Fruit fly (Drosophila melanogaster) whole organism, prepupa: ENCODE data around the gene CG31230.

Experiments used
- Blimp-1 ChIP-seq: fragments of 200-800 bp; sonication (Bioruptor generic); optimal IDR thresholded peaks from 3 replicates; lab custom pipeline; 2017; ENCODE audit warnings: missing biosample characterization, missing genetic modification characterization, mild to moderate bottlenecking, moderate library complexity, missing genetic modification reagents
- CG10631 ChIP-seq: fragments of 200-800 bp; sonication (Bioruptor generic); optimal IDR thresholded peaks from 2 replicates; lab custom pipeline; 2016; ENCODE audit warnings: missing biosample characterization, missing genetic modification characterization
- CG10669 ChIP-seq: fragments of 200-800 bp; sonication (Bioruptor generic); optimal IDR thresholded peaks from 3 replicates; lab custom pipeline; 2018; ENCODE audit warnings: missing biosample characterization, mild to moderate bottlenecking, missing genetic modification characterization, moderate library complexity
- CG11294 ChIP-seq: fragments of 200-800 bp; sonication (Bioruptor generic); IDR thresholded peaks from 2 replicates; pipeline ENCODE4 v1.3.6; 2022; ENCODE audit warnings: missing biosample characterization, missing genetic modification characterization
- CG11762 ChIP-seq: fragments of 200-800 bp; sonication (Bioruptor generic); optimal IDR thresholded peaks from 3 replicates; lab custom pipeline; 2016; ENCODE audit warnings: missing biosample characterization, missing genetic modification characterization; ENCODE audit not compliant: insufficient read depth
- CG11902 ChIP-seq: fragments of 200-800 bp; sonication (Bioruptor generic); optimal IDR thresholded peaks from 3 replicates; lab custom pipeline; 2016; ENCODE audit warnings: missing biosample characterization, missing genetic modification characterization
- CG15336 ChIP-seq: fragments of 200-800 bp; sonication (Bioruptor generic); IDR thresholded peaks from 2 replicates; pipeline ENCODE4 v1.3.6; 2022; ENCODE audit warnings: missing biosample characterization, missing genetic modification characterization
- CG1621 ChIP-seq: fragments of 200-800 bp; sonication (Bioruptor generic); optimal IDR thresholded peaks from 3 replicates; lab custom pipeline; 2018; ENCODE audit warnings: missing biosample characterization, mild to moderate bottlenecking, missing genetic modification characterization
- CG16779 ChIP-seq: fragments of 200-800 bp; sonication (Bioruptor generic); optimal IDR thresholded peaks from 3 replicates; lab custom pipeline; 2017; ENCODE audit warnings: missing biosample characterization, mild to moderate bottlenecking, missing genetic modification characterization
- CG34406 ChIP-seq: fragments of 200-800 bp; sonication (Bioruptor generic); optimal IDR thresholded peaks from 3 replicates; lab custom pipeline; 2016; ENCODE audit warnings: missing biosample characterization, missing genetic modification characterization
- CG6163 ChIP-seq: fragments of 200-800 bp; sonication (Bioruptor generic); IDR thresholded peaks from 3 replicates; pipeline ENCODE4 v1.3.6; 2022; ENCODE audit warnings: missing biosample characterization, missing genetic modification characterization
- CG6276 ChIP-seq: fragments of 200-800 bp; sonication (Bioruptor generic); optimal IDR thresholded peaks from 2 replicates; lab custom pipeline; 2017; ENCODE audit warnings: missing biosample characterization, mild to moderate bottlenecking, missing genetic modification characterization
- CG6792 ChIP-seq: fragments of 200-800 bp; sonication (Bioruptor generic); optimal IDR thresholded peaks from 3 replicates; lab custom pipeline; 2016; ENCODE audit warnings: missing biosample characterization, missing genetic modification characterization
- CG6808 ChIP-seq: fragments of 200-800 bp; sonication (Bioruptor generic); optimal IDR thresholded peaks from 3 replicates; lab custom pipeline; 2017; ENCODE audit warnings: missing biosample characterization, missing genetic modification characterization, mild to moderate bottlenecking, moderate library complexity, missing genetic modification reagents
- CG8319 ChIP-seq: fragments of 200-800 bp; sonication (Bioruptor generic); optimal IDR thresholded peaks from 3 replicates; lab custom pipeline; 2016; ENCODE audit warnings: missing biosample characterization, missing genetic modification characterization
- CG8632 ChIP-seq: fragments of 200-800 bp; sonication (Bioruptor generic); optimal IDR thresholded peaks from 3 replicates; lab custom pipeline; 2016; ENCODE audit warnings: missing biosample characterization, missing genetic modification characterization
- CG9139 ChIP-seq: fragments of 200-800 bp; sonication (Bioruptor generic); optimal IDR thresholded peaks from 3 replicates; lab custom pipeline; 2017; ENCODE audit warnings: missing biosample characterization, mild to moderate bottlenecking, missing genetic modification characterization
- Eip75B ChIP-seq: fragments of 200-800 bp; sonication (Bioruptor generic); optimal IDR thresholded peaks from 3 replicates; lab custom pipeline; 2016; ENCODE audit warnings: missing biosample characterization, missing genetic modification characterization
- Eip78C ChIP-seq: fragments of 200-800 bp; sonication (Bioruptor generic); peaks from one replicate; lab custom pipeline; 2016; ENCODE audit warnings: missing biosample characterization, missing genetic modification characterization
- Ets96B ChIP-seq: fragments of 200-800 bp; optimal IDR thresholded peaks from 2 replicates; lab custom pipeline; 2019; ENCODE audit warnings: missing biosample characterization, mild to moderate bottlenecking, missing genetic modification characterization, moderate library complexity
- Gug ChIP-seq: fragments of 200-800 bp; sonication (Bioruptor generic); IDR thresholded peaks from 2 replicates; pipeline ENCODE4 v1.3.6; 2022; ENCODE audit warnings: missing biosample characterization, missing genetic modification characterization
- Hr38 ChIP-seq: sonication (Bioruptor generic); optimal IDR thresholded peaks from 2 replicates; lab custom pipeline; 2016; ENCODE audit warnings: missing biosample characterization, missing genetic modification characterization
- Hr4 ChIP-seq: fragments of 200-800 bp; sonication (Bioruptor generic); optimal IDR thresholded peaks from 3 replicates; lab custom pipeline; 2016; ENCODE audit warnings: missing biosample characterization, missing genetic modification characterization
- Met ChIP-seq: fragments of 200-800 bp; sonication (Bioruptor generic); optimal IDR thresholded peaks from 3 replicates; lab custom pipeline; 2016; ENCODE audit warnings: missing biosample characterization, missing genetic modification characterization
- OdsH ChIP-seq: fragments of 200-800 bp; sonication (Bioruptor generic); optimal IDR thresholded peaks from 3 replicates; lab custom pipeline; 2016; ENCODE audit warnings: missing biosample characterization, missing genetic modification characterization
- Smox ChIP-seq: fragments of 200-800 bp; sonication (Bioruptor generic); optimal IDR thresholded peaks from 3 replicates; lab custom pipeline; 2016; ENCODE audit warnings: missing biosample characterization, missing genetic modification characterization
- Sox102F ChIP-seq: fragments of 200-800 bp; sonication (Bioruptor generic); optimal IDR thresholded peaks from 2 replicates; lab custom pipeline; 2016; ENCODE audit warnings: missing biosample characterization, mild to moderate bottlenecking, missing genetic modification characterization
- Sox14 ChIP-seq: fragments of 200-800 bp; sonication (Bioruptor generic); optimal IDR thresholded peaks from 3 replicates; lab custom pipeline; 2016; ENCODE audit warnings: missing biosample characterization, missing genetic modification characterization
- Sox15 ChIP-seq: fragments of 200-800 bp; sonication (Bioruptor generic); optimal IDR thresholded peaks from 3 replicates; lab custom pipeline; 2016; ENCODE audit warnings: missing biosample characterization, missing genetic modification characterization
- achi ChIP-seq: fragments of 200-800 bp; sonication (Bioruptor generic); optimal IDR thresholded peaks from 3 replicates; lab custom pipeline; 2016; ENCODE audit warnings: missing biosample characterization, missing genetic modification characterization
- acj6 ChIP-seq: fragments of 200-800 bp; sonication (Bioruptor generic); optimal IDR thresholded peaks from 3 replicates; lab custom pipeline; 2016; ENCODE audit warnings: missing biosample characterization, missing genetic modification characterization
- cyc ChIP-seq: fragments of 200-800 bp; sonication (Bioruptor generic); optimal IDR thresholded peaks from 3 replicates; lab custom pipeline; 2016; ENCODE audit warnings: missing biosample characterization, missing genetic modification characterization
- dac ChIP-seq: fragments of 200-800 bp; sonication (Bioruptor generic); optimal IDR thresholded peaks from 2 replicates; lab custom pipeline; 2017; ENCODE audit warnings: missing biosample characterization, mild to moderate bottlenecking, missing genetic modification characterization
- dsx ChIP-seq: fragments of 200-800 bp; optimal IDR thresholded peaks from 3 replicates; lab custom pipeline; 2019; ENCODE audit warnings: missing biosample characterization, mild to moderate bottlenecking, missing genetic modification characterization, moderate library complexity; ENCODE audit not compliant: poor library complexity, severe bottlenecking
- eg ChIP-seq: fragments of 200-800 bp; sonication (Bioruptor generic); IDR thresholded peaks from 3 replicates; pipeline ENCODE4 v1.3.6; 2022; ENCODE audit warnings: missing biosample characterization, missing genetic modification characterization
- esn ChIP-seq: fragments of 200-800 bp; sonication (Bioruptor generic); optimal IDR thresholded peaks from 2 replicates; lab custom pipeline; 2016; ENCODE audit warnings: missing biosample characterization, mild to moderate bottlenecking, missing genetic modification characterization, moderate library complexity
- fd59A ChIP-seq: fragments of 200-800 bp; sonication (Bioruptor generic); optimal IDR thresholded peaks from 2 replicates; lab custom pipeline; 2017; ENCODE audit warnings: missing biosample characterization, mild to moderate bottlenecking, missing genetic modification characterization, missing genetic modification reagents
- fd85E ChIP-seq: fragments of 200-800 bp; sonication (Bioruptor generic); optimal IDR thresholded peaks from 3 replicates; lab custom pipeline; 2016; ENCODE audit warnings: missing biosample characterization, missing genetic modification characterization
- fkh ChIP-seq: fragments of 200-800 bp; sonication (Bioruptor generic); optimal IDR thresholded peaks from 3 replicates; lab custom pipeline; 2017; ENCODE audit warnings: missing biosample characterization, mild to moderate bottlenecking, missing genetic modification characterization, moderate library complexity
- net ChIP-seq: fragments of 200-800 bp; sonication (Bioruptor generic); optimal IDR thresholded peaks from 3 replicates; lab custom pipeline; 2016; ENCODE audit warnings: missing biosample characterization, missing genetic modification characterization
- salr ChIP-seq, 2 experiments: fragments of 200-800 bp; sonication (Bioruptor generic); optimal IDR thresholded peaks; 3 replicates each; lab custom pipeline; 2016 to 2018; ENCODE audit warnings: missing biosample characterization in 2 of 2, missing genetic modification characterization in 2 of 2, mild to moderate bottlenecking in 1 of 2
- spab ChIP-seq: fragments of 200-800 bp; sonication (Bioruptor generic); optimal IDR thresholded peaks from 2 replicates; lab custom pipeline; 2017; ENCODE audit warnings: missing biosample characterization, mild to moderate bottlenecking, missing genetic modification characterization, missing genetic modification reagents
- svp ChIP-seq: fragments of 200-800 bp; sonication (Bioruptor generic); peaks from one replicate; lab custom pipeline; 2016; ENCODE audit warnings: missing biosample characterization, missing genetic modification characterization
- vri ChIP-seq: fragments of 200-800 bp; sonication (Bioruptor generic); optimal IDR thresholded peaks from 3 replicates; lab custom pipeline; 2016; ENCODE audit warnings: missing biosample characterization, mild to moderate bottlenecking, missing genetic modification characterization

Gene CG31230

dm6 chr3R:18624541-18624940 is 46.9 kb upstream of the CG31230 start (continued):
- TF ChIP-seq CG11902 (GFP tag; lab: Kevin White, UChicago) (no peak), Blimp-1 (GFP tag; lab: Kevin White, UChicago) (no peak), Gug (GFP tag; lab: Robert Waterston, UW) (peak; percentile 39; the same call in 1 of the 2 replicates), Smox (GFP tag; lab: Kevin White, UChicago) (no peak), CG6808 (GFP tag; lab: Kevin White, UChicago) (no peak), CG6276 (peak; percentile 75), Hr38 (no peak), Eip78C (GFP tag; lab: Kevin White, UChicago) (peak; percentile 79), Sox14 (GFP tag; lab: Kevin White, UChicago) (peak; percentile 13), CG11294 (GFP tag; lab: Robert Waterston, UW) (peak; percentile 42; the same call in 1 of the 2 replicates), esn (GFP tag; lab: Kevin White, UChicago) (no peak)

- no peak for TF ChIP-seq fd59A (GFP tag; lab: Kevin White, UChicago)
- no peak for TF ChIP-seq Sox15
- TF ChIP-seq CG11294 (GFP tag; lab: Robert Waterston, UW), result no peak; the same call in 1 of the 2 replicates
- TF ChIP-seq Eip75B (GFP tag; lab: Kevin White, UChicago), result peak; percentile 4
- TF ChIP-seq CG8632, result no peak
- TF ChIP-seq eg (GFP tag; lab: Robert Waterston, UW), result no peak
- TF ChIP-seq CG1621, result peak; percentile 10
- no peak for TF ChIP-seq CG8319 (GFP tag; lab: Kevin White, UChicago)
- no peak for TF ChIP-seq fd85E (GFP tag; lab: Kevin White, UChicago)
- TF ChIP-seq OdsH, result no peak
- TF ChIP-seq acj6, result no peak
- 0 out of 3 replicates have a peak, but pooled peaks have one; percentile 10 for TF ChIP-seq CG6163 (GFP tag; lab: Robert Waterston, UW)
- no peak for TF ChIP-seq net
- no peak for TF ChIP-seq CG6808 (GFP tag; lab: Kevin White, UChicago)
- TF ChIP-seq achi (GFP tag; lab: Kevin White, UChicago), result no peak
- TF ChIP-seq Sox14 (GFP tag; lab: Kevin White, UChicago), result no peak
- peak; percentile 56 for TF ChIP-seq Eip78C (GFP tag; lab: Kevin White, UChicago)
- no peak for TF ChIP-seq salr (GFP tag; optimal IDR thresholded peaks at IDR 0.05; lab: Kevin White, UChicago)
- TF ChIP-seq svp, result peak; percentile 83
- peak; percentile 13 for TF ChIP-seq dsx (GFP tag; lab: Kevin White, UChicago)
- peak; percentile 2 for TF ChIP-seq CG6276
- TF ChIP-seq CG9139 (GFP tag; lab: Kevin White, UChicago), result no peak
- no peak for TF ChIP-seq vri (GFP tag; lab: Kevin White, UChicago)
- no peak for TF ChIP-seq Blimp-1 (GFP tag; lab: Kevin White, UChicago)
- no peak for TF ChIP-seq Hr38
These were observed 43.1 kb upstream of the CG31230 start for dm6 chr3R:18628311-18628811.

- TF ChIP-seq Ets96B (tag; lab: Kevin White, UChicago) (no peak), cyc (GFP tag; lab: Kevin White, UChicago) (no peak), svp (no peak), salr (GFP tag; optimal IDR thresholded peaks at IDR 0.05; lab: Kevin White, UChicago) (no peak), Sox14 (GFP tag; lab: Kevin White, UChicago) (no peak), Sox102F (peak; percentile 8), CG15336 (GFP tag; lab: Robert Waterston, UW) (0 out of 2 replicates have a peak, but pooled peaks have one; percentile 57), CG10631 (no peak), CG6792 (no peak), CG11902 (GFP tag; lab: Kevin White, UChicago) (no peak), CG8632 (no peak), dac (GFP tag; lab: Kevin White, UChicago) (no peak), CG16779 (tag; lab: Kevin White, UChicago) (no peak), Blimp-1 (GFP tag; lab: Kevin White, UChicago) (no peak), CG1621 (no peak), fkh (no peak), CG6163 (GFP tag; lab: Robert Waterston, UW) (no peak), spab (GFP tag; lab: Kevin White, UChicago) (no peak), CG34406 (GFP tag; lab: Kevin White, UChicago) (no peak), Met (GFP tag; lab: Kevin White, UChicago) (peak; percentile 9), Hr38 (no peak), CG11294 (GFP tag; lab: Robert Waterston, UW) (0 out of 2 replicates have a peak, but pooled peaks have one; percentile 23), Gug (GFP tag; lab: Robert Waterston, UW) (no peak), CG10669 (GFP tag; lab: Kevin White, UChicago) (no peak), Hr4 (GFP tag; lab: Kevin White, UChicago) (peak; percentile 52), acj6 (no peak), Sox15 (no peak), esn (GFP tag; lab: Kevin White, UChicago) (no peak), dsx (GFP tag; lab: Kevin White, UChicago) (no peak), OdsH (peak; percentile 18), fd59A (GFP tag; lab: Kevin White, UChicago) (no peak), CG6808 (GFP tag; lab: Kevin White, UChicago) (no peak), CG11762 (GFP tag; lab: Kevin White, UChicago) (no peak)
These were observed 38.4 kb upstream of the CG31230 start for dm6 chr3R:18633099-18633498.
